Fruit fly (Drosophila melanogaster) whole organism, embryonic: ENCODE results near the gene Arv1.

ENCODE experiments used
- Aef1 ChIP-seq: fragments of 200-800 bp; sonication (Bioruptor generic); IDR thresholded peaks from 3 replicates; pipeline ENCODE4 v1.3.6; 2022; ENCODE audit warnings: missing biosample characterization, missing genetic modification characterization
- Asciz ChIP-seq: fragments of 200-800 bp; sonication (Bioruptor generic); optimal IDR thresholded peaks from 2 replicates; lab custom pipeline; 2017; ENCODE audit warnings: missing biosample characterization, mild to moderate bottlenecking, missing genetic modification characterization, missing genetic modification reagents
- CG10543 ChIP-seq: fragments of 200-800 bp; sonication (Bioruptor generic); optimal IDR thresholded peaks from 3 replicates; lab custom pipeline; 2017; ENCODE audit warnings: missing biosample characterization, mild to moderate bottlenecking, missing genetic modification characterization, moderate library complexity
- CG10565 ChIP-seq: fragments of 200-800 bp; sonication (Bioruptor generic); optimal IDR thresholded peaks from 3 replicates; lab custom pipeline; 2016; ENCODE audit warnings: missing biosample characterization, mild to moderate bottlenecking, missing genetic modification characterization
- CG10979 ChIP-seq: fragments of 200-800 bp; sonication (Bioruptor generic); optimal IDR thresholded peaks from 2 replicates; lab custom pipeline; 2018; ENCODE audit warnings: missing biosample characterization, mild to moderate bottlenecking, missing genetic modification characterization, moderate library complexity
- CG11723 ChIP-seq: fragments of 200-800 bp; sonication (Bioruptor generic); optimal IDR thresholded peaks from 2 replicates; lab custom pipeline; 2017; ENCODE audit warnings: missing biosample characterization, mild to moderate bottlenecking, missing genetic modification characterization
- CG12744 ChIP-seq: fragments of 200-800 bp; sonication (Bioruptor generic); optimal IDR thresholded peaks from 2 replicates; lab custom pipeline; 2016; ENCODE audit warnings: missing biosample characterization, missing genetic modification characterization
- CG13424 ChIP-seq: fragments of 200-800 bp; sonication (Bioruptor generic); optimal IDR thresholded peaks from 2 replicates; lab custom pipeline; 2019; ENCODE audit warnings: missing biosample characterization, mild to moderate bottlenecking, missing genetic modification characterization, moderate library complexity
- CG14441 ChIP-seq: fragments of 200-800 bp; sonication (Bioruptor generic); IDR thresholded peaks from 2 replicates; pipeline ENCODE4 v1.3.6; 2022; ENCODE audit warnings: missing biosample characterization, missing genetic modification characterization
- CG15601 ChIP-seq: fragments of 200-800 bp; sonication (Bioruptor generic); optimal IDR thresholded peaks from 3 replicates; lab custom pipeline; 2019; ENCODE audit warnings: missing biosample characterization, mild to moderate bottlenecking, missing genetic modification characterization, moderate library complexity
- CG2129 ChIP-seq: fragments of 200-800 bp; sonication (Bioruptor generic); IDR thresholded peaks from 2 replicates; pipeline ENCODE4 v1.3.6; 2022; ENCODE audit warnings: missing biosample characterization, missing genetic modification characterization; ENCODE audit not compliant: partially characterized antibody
- CG2199 ChIP-seq: fragments of 200-800 bp; sonication (Bioruptor generic); IDR thresholded peaks from 3 replicates; pipeline ENCODE4 v1.3.6; 2022; ENCODE audit warnings: missing biosample characterization, missing genetic modification characterization
- CG2202 ChIP-seq: fragments of 200-800 bp; sonication (Bioruptor generic); optimal IDR thresholded peaks from 2 replicates; lab custom pipeline; 2018; ENCODE audit warnings: missing biosample characterization, mild to moderate bottlenecking, missing genetic modification characterization
- CG30020 ChIP-seq: fragments of 200-800 bp; optimal IDR thresholded peaks from 2 replicates; lab custom pipeline; 2019; ENCODE audit warnings: missing biosample characterization, mild to moderate bottlenecking, missing genetic modification characterization, moderate library complexity
- CG33213 ChIP-seq: fragments of 200-800 bp; sonication (Bioruptor generic); optimal IDR thresholded peaks from 3 replicates; lab custom pipeline; 2016; ENCODE audit warnings: missing biosample characterization, missing genetic modification characterization
- CG42726 ChIP-seq: fragments of 200-800 bp; sonication (Bioruptor generic); IDR thresholded peaks from 2 replicates; pipeline ENCODE4 v1.3.6; 2022; ENCODE audit warnings: missing biosample characterization, missing genetic modification characterization; ENCODE audit not compliant: partially characterized antibody
- CG4282 ChIP-seq: fragments of 200-800 bp; sonication (Bioruptor generic); optimal IDR thresholded peaks from 2 replicates; lab custom pipeline; 2016; ENCODE audit warnings: missing biosample characterization, missing genetic modification characterization
- CG43689 ChIP-seq: fragments of 200-800 bp; sonication (Bioruptor generic); IDR thresholded peaks from 2 replicates; pipeline ENCODE4 v1.3.6; 2022; ENCODE audit warnings: missing biosample characterization, missing genetic modification characterization
- CG5245 ChIP-seq: fragments of 200-800 bp; sonication (Bioruptor generic); optimal IDR thresholded peaks from 3 replicates; lab custom pipeline; 2016; ENCODE audit warnings: missing biosample characterization, missing genetic modification characterization
- CG8281 ChIP-seq: fragments of 200-800 bp; sonication (Bioruptor generic); optimal IDR thresholded peaks from 2 replicates; lab custom pipeline; 2018; ENCODE audit warnings: missing biosample characterization, mild to moderate bottlenecking, missing genetic modification characterization, moderate library complexity
- CG9215 ChIP-seq: fragments of 200-800 bp; sonication (Bioruptor generic); IDR thresholded peaks from 2 replicates; pipeline ENCODE4 v1.3.6; 2022; ENCODE audit warnings: missing biosample characterization, missing genetic modification characterization
- D19A ChIP-seq: fragments of 200-800 bp; optimal IDR thresholded peaks from 3 replicates; lab custom pipeline; 2019; ENCODE audit warnings: missing biosample characterization, mild to moderate bottlenecking, missing genetic modification characterization, moderate library complexity
- Dbx ChIP-seq: fragments of 200-800 bp; sonication (Bioruptor generic); IDR thresholded peaks from 3 replicates; pipeline ENCODE4 v1.3.6; 2022; ENCODE audit warnings: missing biosample characterization, missing genetic modification characterization
- Dip3 ChIP-seq: fragments of 200-800 bp; sonication (Bioruptor generic); optimal IDR thresholded peaks from 3 replicates; lab custom pipeline; 2016; ENCODE audit warnings: missing biosample characterization, missing genetic modification characterization
- Gug ChIP-seq: fragments of 200-800 bp; sonication (Bioruptor generic); IDR thresholded peaks from 4 replicates; pipeline ENCODE4 v1.3.6; 2022; ENCODE audit warnings: missing biosample characterization, missing genetic modification characterization
- Hr78 ChIP-seq, 2 experiments: fragments of 200-800 bp in 1 of 2; fragments of >200 bp in 1 of 2; sonication (Bioruptor generic) in 1 of 2; optimal IDR thresholded peaks; 2 replicates each; lab custom pipeline; 2017 to 2019; ENCODE audit warnings: missing biosample characterization in 2 of 2, missing genetic modification characterization in 2 of 2, mild to moderate bottlenecking in 1 of 2, moderate library complexity in 1 of 2
- NC2β ChIP-seq: fragments of 200-800 bp; sonication (Bioruptor generic); optimal IDR thresholded peaks from 2 replicates; lab custom pipeline; 2016; ENCODE audit warnings: missing biosample characterization, missing genetic modification characterization
- Nf-YA ChIP-seq: fragments of 200-800 bp; sonication (Bioruptor generic); IDR thresholded peaks from 2 replicates; pipeline ENCODE4 v1.3.6; 2022; ENCODE audit warnings: missing biosample characterization, missing genetic modification characterization
- Opbp ChIP-seq: fragments of 200-800 bp; sonication (Bioruptor generic); IDR thresholded peaks from 3 replicates; pipeline ENCODE4 v1.3.6; 2022; ENCODE audit warnings: missing biosample characterization, missing genetic modification characterization; ENCODE audit not compliant: partially characterized antibody
- PHDP ChIP-seq: fragments of 200-800 bp; sonication (Bioruptor generic); optimal IDR thresholded peaks from 3 replicates; lab custom pipeline; 2018; ENCODE audit warnings: missing biosample characterization, mild to moderate bottlenecking, missing genetic modification characterization, moderate library complexity
- Sin3A ChIP-seq: fragments of >200 bp; optimal IDR thresholded peaks from 2 replicates; lab custom pipeline; 2018
- Six4 ChIP-seq: fragments of 200-800 bp; sonication (Bioruptor generic); optimal IDR thresholded peaks from 2 replicates; lab custom pipeline; 2016; ENCODE audit warnings: missing biosample characterization, missing genetic modification characterization
- ab ChIP-seq: fragments of 200-800 bp; sonication (Bioruptor generic); optimal IDR thresholded peaks from 2 replicates; lab custom pipeline; 2016; ENCODE audit warnings: missing biosample characterization, missing genetic modification characterization
- amos ChIP-seq: fragments of 200-800 bp; sonication (Bioruptor generic); IDR thresholded peaks from 2 replicates; pipeline ENCODE4 v1.3.6; 2022; ENCODE audit warnings: missing biosample characterization, missing genetic modification characterization; ENCODE audit not compliant: partially characterized antibody
- ash1 ChIP-seq: fragments of 200-800 bp; sonication (Bioruptor generic); optimal IDR thresholded peaks from 2 replicates; lab custom pipeline; 2018; ENCODE audit warnings: missing biosample characterization, mild to moderate bottlenecking, missing genetic modification characterization
- az2 ChIP-seq: fragments of 200-800 bp; sonication (Bioruptor generic); optimal IDR thresholded peaks from 3 replicates; lab custom pipeline; 2016; ENCODE audit warnings: missing biosample characterization, missing genetic modification characterization
- bab2 ChIP-seq: fragments of 200-800 bp; sonication (Bioruptor generic); optimal IDR thresholded peaks from 2 replicates; lab custom pipeline; 2016; ENCODE audit warnings: missing biosample characterization, missing genetic modification characterization
- cg ChIP-seq: fragments of 200-800 bp; sonication (Bioruptor generic); optimal IDR thresholded peaks from 3 replicates; lab custom pipeline; 2019; ENCODE audit warnings: missing biosample characterization, mild to moderate bottlenecking, missing genetic modification characterization, moderate library complexity
- chm ChIP-seq: fragments of 200-800 bp; sonication (Bioruptor generic); IDR thresholded peaks from 2 replicates; pipeline ENCODE4 v1.3.6; 2022; ENCODE audit warnings: missing biosample characterization, missing genetic modification characterization
- ems ChIP-seq: fragments of 200-800 bp; sonication (Bioruptor generic); optimal IDR thresholded peaks from 3 replicates; lab custom pipeline; 2016; ENCODE audit warnings: missing biosample characterization, missing genetic modification characterization
- fd64A ChIP-seq: fragments of 200-800 bp; sonication (Bioruptor generic); optimal IDR thresholded peaks from 3 replicates; lab custom pipeline; 2018; ENCODE audit warnings: missing biosample characterization, mild to moderate bottlenecking, missing genetic modification characterization
- hkb ChIP-seq, 2 experiments: fragments of 200-800 bp in 1 of 2; fragments of >200 bp in 1 of 2; sonication (Bioruptor generic) in 1 of 2; IDR thresholded peaks in 1 of 2; optimal IDR thresholded peaks in 1 of 2; 2 replicates each; pipeline versions ENCODE4 v1.3.6 to Lab custom; 2017 to 2022; ENCODE audit warnings: missing biosample characterization in 1 of 2, missing genetic modification characterization in 1 of 2
- pnt ChIP-seq: fragments of 200-800 bp; sonication (Bioruptor generic); optimal IDR thresholded peaks from 3 replicates; lab custom pipeline; 2016; ENCODE audit warnings: missing biosample characterization, missing genetic modification characterization
- pzg ChIP-seq: fragments of 200-800 bp; sonication (Bioruptor generic); optimal IDR thresholded peaks from 3 replicates; lab custom pipeline; 2018; ENCODE audit warnings: missing biosample characterization, mild to moderate bottlenecking, missing genetic modification characterization, moderate library complexity
- slbo ChIP-seq: fragments of 200-800 bp; sonication (Bioruptor generic); IDR thresholded peaks from 2 replicates; pipeline ENCODE4 v1.3.6; 2022; ENCODE audit warnings: missing biosample characterization, missing genetic modification characterization
- sna ChIP-seq: fragments of 200-800 bp; sonication (Bioruptor generic); IDR thresholded peaks from 2 replicates; pipeline ENCODE4 v1.3.6; 2022; ENCODE audit warnings: missing biosample characterization, missing genetic modification characterization; ENCODE audit not compliant: partially characterized antibody
- sqz ChIP-seq: fragments of 200-800 bp; sonication (Bioruptor generic); optimal IDR thresholded peaks from 3 replicates; lab custom pipeline; 2018; ENCODE audit warnings: missing biosample characterization, mild to moderate bottlenecking, missing genetic modification characterization
- wek ChIP-seq: fragments of 200-800 bp; sonication (Bioruptor generic); optimal IDR thresholded peaks from 3 replicates; lab custom pipeline; 2018; ENCODE audit warnings: missing biosample characterization, mild to moderate bottlenecking, missing genetic modification characterization, moderate library complexity
- zf30C ChIP-seq: fragments of 200-800 bp; sonication (Bioruptor generic); optimal IDR thresholded peaks from 3 replicates; lab custom pipeline; 2018; ENCODE audit warnings: missing biosample characterization, mild to moderate bottlenecking, missing genetic modification characterization

Gene Arv1

dm6 chr3L:21507354-21507928 is 21.7 kb downstream of the Arv1 start, which contains the start of the genes Glg1 and M6 (continued):
- TF ChIP-seq CG12744 (GFP tag; lab: Kevin White, UChicago) (peak; percentile 48), CG11723 (GFP tag; lab: Kevin White, UChicago) (peak; percentile 14), Aef1 (peak; percentile 19; the same call in 1 of the 3 replicates), amos (GFP tag; lab: Robert Waterston, UW) (peak; percentile 93), CG42726 (GFP tag; lab: Robert Waterston, UW) (peak; percentile 94), CG10565 (GFP tag; lab: Kevin White, UChicago) (no peak), pnt (GFP tag; lab: Kevin White, UChicago) (peak; percentile 37), Six4 (GFP tag; lab: Kevin White, UChicago) (peak; percentile 35), Hr78 (GFP tag; optimal IDR thresholded peaks at IDR 0.05; lab: Kevin White, UChicago) (peak in 1 of 2 experiments; percentile 40), CG14441 (GFP tag; lab: Robert Waterston, UW) (peak; percentile 38; the same call in 1 of the 2 replicates), D19A (tag; lab: Kevin White, UChicago) (peak; percentile 51), zf30C (GFP tag; lab: Kevin White, UChicago) (no peak), NC2β (GFP tag; lab: Kevin White, UChicago) (peak; percentile 45), CG2129 (GFP tag; lab: Robert Waterston, UW) (peak; percentile 89), Nf-YA (GFP tag; lab: Robert Waterston, UW) (no peak), hkb (optimal IDR thresholded peaks at IDR 0.05; lab: Kevin White, UChicago) (no peak), hkb (GFP tag; IDR thresholded peaks at IDR 0.05; lab: Robert Waterston, UW) (peak; percentile 68), Dip3 (peak; percentile 63), ash1 (GFP tag; lab: Kevin White, UChicago) (no peak), CG13424 (tag; lab: Kevin White, UChicago) (peak; percentile 74), bab2 (peak; percentile 66), CG33213 (peak; percentile 29), Gug (GFP tag; lab: Robert Waterston, UW) (peak; percentile 66; the same call in 3 of the 4 replicates), az2 (GFP tag; lab: Kevin White, UChicago) (peak; percentile 69), CG2202 (tag; lab: Kevin White, UChicago) (peak; percentile 62), Asciz (peak; percentile 39), CG5245 (no peak), ab (GFP tag; lab: Kevin White, UChicago) (peak; percentile 13), Dbx (GFP tag; lab: Robert Waterston, UW) (peak; percentile 74), cg (GFP tag; lab: Kevin White, UChicago) (no peak), chm (GFP tag; lab: Robert Waterston, UW) (peak; percentile 46; the same call in 1 of the 2 replicates), ems (GFP tag; lab: Kevin White, UChicago) (peak; percentile 59), CG10979 (tag; lab: Kevin White, UChicago) (peak; percentile 57), CG30020 (tag; lab: Kevin White, UChicago) (peak; percentile 75), sqz (GFP tag; lab: Kevin White, UChicago) (no peak), CG2199 (0 out of 3 replicates have a peak, but pooled peaks have one; percentile 36), CG9215 (peak; percentile 66), sna (GFP tag; lab: Robert Waterston, UW) (peak; percentile 95), CG15601 (tag; lab: Kevin White, UChicago) (peak; percentile 56), slbo (GFP tag; lab: Robert Waterston, UW) (peak; percentile 85), Opbp (GFP tag; lab: Robert Waterston, UW) (peak; percentile 89), CG43689 (no peak), CG10543 (peak; percentile 69), pzg (GFP tag; lab: Kevin White, UChicago) (peak; percentile 77), Sin3A (lab: Kevin White, UChicago) (peak; percentile 79), CG4282 (peak; percentile 29), wek (GFP tag; lab: Kevin White, UChicago) (no peak), PHDP (tag; lab: Kevin White, UChicago) (peak; percentile 53), fd64A (GFP tag; lab: Kevin White, UChicago) (no peak), CG8281 (tag; lab: Kevin White, UChicago) (no peak)
